Worm (Caenorhabditis elegans) whole organism, midembryonic: ENCODE measurements around the gene air-1.

Source experiments
- T22C8.4 ChIP-seq: fragments of 200-800 bp; sonication (Bioruptor generic); IDR thresholded peaks from 2 replicates; pipeline ENCODE4 v1.3.6; 2022; ENCODE audit warnings: missing genetic modification characterization, missing compliant biosample characterization
- cog-1 ChIP-seq: sonication (generic microtip); optimal IDR thresholded peaks from 2 replicates; lab custom pipeline; 2016; ENCODE audit warnings: missing genetic modification characterization, missing compliant biosample characterization
- flt-1 ChIP-seq: fragments of 200-800 bp; sonication (Bioruptor generic); IDR thresholded peaks from 2 replicates; pipeline ENCODE4 v1.3.6; 2022; ENCODE audit warnings: missing genetic modification characterization, missing compliant biosample characterization
- klf-2 ChIP-seq: fragments of 200-800 bp; sonication (Bioruptor generic); conservative IDR thresholded peaks from 2 replicates; pipeline ENCODE4 v1.3.6; 2022; ENCODE audit warnings: missing genetic modification reagents, missing genetic modification characterization, missing compliant biosample characterization
- med-1 ChIP-seq: sonication (generic microtip); optimal IDR thresholded peaks from 2 replicates; lab custom pipeline; 2017; ENCODE audit warnings: missing genetic modification characterization, mild to moderate bottlenecking, missing compliant biosample characterization, antibody characterized with exemption, missing genetic modification reagents; ENCODE audit not compliant: insufficient read depth
- ref-1 ChIP-seq: fragments of 200-800 bp; sonication (Bioruptor generic); conservative IDR thresholded peaks from 2 replicates; pipeline ENCODE4 v1.3.6; 2022; ENCODE audit warnings: missing genetic modification reagents, missing genetic modification characterization, missing compliant biosample characterization
- tab-1 ChIP-seq: fragments of 200-800 bp; sonication (Bioruptor generic); IDR thresholded peaks from 2 replicates; pipeline ENCODE4 v1.3.6; 2022; ENCODE audit warnings: missing genetic modification characterization, missing compliant biosample characterization
- ztf-23 ChIP-seq: fragments of 200-800 bp; sonication (Bioruptor generic); IDR thresholded peaks from 2 replicates; pipeline ENCODE4 v1.3.6; 2022; ENCODE audit warnings: missing genetic modification reagents, missing genetic modification characterization, missing compliant biosample characterization
- ztf-29 ChIP-seq: fragments of 200-800 bp; sonication (Bioruptor generic); IDR thresholded peaks from 2 replicates; pipeline ENCODE4 v1.3.6; 2022; ENCODE audit warnings: missing genetic modification reagents, missing genetic modification characterization, missing compliant biosample characterization

air-1 gene

ce11 chrV:8221083-8221538, at the start of gene air-1, which contains the start of gene cogc-6:
Gene air-1, plus strand, starts transcription at chrV:8221488.
Gene cogc-6, minus strand, starts transcription at chrV:8221316.
- TF ChIP-seq ref-1 (GFP tag; lab: Robert Waterston, UW), result no peak
- TF ChIP-seq ztf-23, result no peak
- no peak for TF ChIP-seq ztf-29 (GFP tag; lab: Robert Waterston, UW)
- no peak for TF ChIP-seq tab-1 (GFP tag; lab: Robert Waterston, UW)
- TF ChIP-seq klf-2 (GFP tag; lab: Robert Waterston, UW), result no peak
- no peak for TF ChIP-seq flt-1
- TF ChIP-seq T22C8.4, result no peak
- no peak for TF ChIP-seq cog-1 (tag; lab: Kevin White, UChicago)
- no peak for TF ChIP-seq med-1 (GFP tag; lab: Kevin White, UChicago)

ce11 chrV:8171688-8172087, 49.6 kb upstream of the air-1 start:
- TF ChIP-seq ref-1 (GFP tag; lab: Robert Waterston, UW), result no peak
- no peak for TF ChIP-seq klf-2 (GFP tag; lab: Robert Waterston, UW)
- TF ChIP-seq med-1 (GFP tag; lab: Kevin White, UChicago), result no peak
- TF ChIP-seq tab-1 (GFP tag; lab: Robert Waterston, UW), result no peak
- TF ChIP-seq T22C8.4, result no peak
- no peak for TF ChIP-seq cog-1 (tag; lab: Kevin White, UChicago)
- no peak for TF ChIP-seq flt-1
- no peak for TF ChIP-seq ztf-23
- TF ChIP-seq ztf-29 (GFP tag; lab: Robert Waterston, UW), result no peak

DNA sequence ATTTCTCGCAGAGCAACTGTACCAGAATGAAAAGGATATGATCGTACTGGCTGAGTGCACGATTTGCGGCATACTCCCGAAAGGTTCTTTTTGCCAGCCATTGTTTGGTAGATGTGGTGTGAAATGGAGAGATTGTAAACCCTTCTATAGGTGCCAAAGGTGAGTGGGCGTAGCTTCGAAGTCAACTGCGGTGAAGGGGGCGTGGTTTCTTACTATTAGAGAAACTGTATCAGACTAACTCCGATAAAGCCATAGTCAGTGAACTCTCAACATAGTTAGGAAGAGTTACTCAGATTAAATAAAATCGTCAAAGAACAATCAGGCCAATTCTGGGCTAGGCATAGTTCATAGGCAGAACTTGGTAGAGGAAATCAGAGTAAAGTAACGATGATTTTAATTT, 43.9 kb upstream of the air-1 start, which contains the start of gene F20D6.9:
TSS of gene F20D6.9 (minus strand) at position 101 of the 400 bp plus-strand sequence.
- no peak for TF ChIP-seq ztf-23
- no peak for TF ChIP-seq med-1 (GFP tag; lab: Kevin White, UChicago)
- no peak for TF ChIP-seq T22C8.4
- TF ChIP-seq ref-1 (GFP tag; lab: Robert Waterston, UW), result no peak
- TF ChIP-seq flt-1, result no peak
- TF ChIP-seq cog-1 (tag; lab: Kevin White, UChicago), result no peak
- TF ChIP-seq klf-2 (GFP tag; lab: Robert Waterston, UW), result no peak
- TF ChIP-seq ztf-29 (GFP tag; lab: Robert Waterston, UW), result no peak
- no peak for TF ChIP-seq tab-1 (GFP tag; lab: Robert Waterston, UW)

- TF ChIP-seq ref-1 (GFP tag; lab: Robert Waterston, UW) (no peak), med-1 (GFP tag; lab: Kevin White, UChicago) (no peak), ztf-23 (no peak), flt-1 (no peak), cog-1 (tag; lab: Kevin White, UChicago) (no peak), klf-2 (GFP tag; lab: Robert Waterston, UW) (no peak), ztf-29 (GFP tag; lab: Robert Waterston, UW) (no peak), T22C8.4 (no peak), tab-1 (GFP tag; lab: Robert Waterston, UW) (no peak)
These were observed 43.0 kb upstream of the air-1 start for ce11 chrV:8178279-8178678.

DNA sequence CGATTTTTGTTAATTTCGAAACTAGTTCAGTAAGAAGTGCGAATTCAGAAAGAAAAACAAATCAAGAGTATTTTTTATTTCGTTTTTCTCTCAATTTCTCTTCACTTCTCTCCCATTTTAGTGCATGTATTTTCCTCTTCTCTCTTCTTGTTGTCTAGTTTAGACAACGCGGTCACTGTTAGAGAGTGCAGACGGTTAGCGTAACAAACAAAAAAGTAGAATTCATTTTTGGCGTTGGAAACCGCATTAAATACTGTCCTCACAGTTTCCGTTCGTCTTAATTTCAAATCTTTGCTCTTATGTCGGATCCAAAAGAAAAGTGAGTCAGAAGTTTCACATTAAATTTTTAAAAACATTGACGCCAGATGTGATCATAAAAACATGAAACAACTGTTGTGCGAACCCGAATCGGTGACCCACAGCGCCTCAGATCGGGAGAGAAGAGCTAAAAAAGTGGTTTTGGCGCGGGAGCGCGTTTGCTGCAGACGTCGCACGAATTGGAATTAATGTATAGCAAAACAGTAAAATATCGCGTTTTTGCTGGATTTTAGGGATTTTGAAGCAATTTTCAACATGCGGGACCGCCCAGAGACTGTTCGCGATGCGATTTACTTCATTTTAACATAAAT, 42.3 kb upstream of the air-1 start, which contains the start of gene srp-7:
TSS of gene srp-7 (plus strand) at position 213 of the 629 bp plus-strand sequence.
- TF ChIP-seq med-1 (GFP tag; lab: Kevin White, UChicago), result no peak
- no peak for TF ChIP-seq ztf-29 (GFP tag; lab: Robert Waterston, UW)
- TF ChIP-seq ztf-23, result no peak
- TF ChIP-seq T22C8.4, result no peak
- TF ChIP-seq ref-1 (GFP tag; lab: Robert Waterston, UW), result no peak
- no peak for TF ChIP-seq tab-1 (GFP tag; lab: Robert Waterston, UW)
- TF ChIP-seq cog-1 (tag; lab: Kevin White, UChicago), result no peak
- TF ChIP-seq klf-2 (GFP tag; lab: Robert Waterston, UW), result no peak
- TF ChIP-seq flt-1, result no peak

DNA sequence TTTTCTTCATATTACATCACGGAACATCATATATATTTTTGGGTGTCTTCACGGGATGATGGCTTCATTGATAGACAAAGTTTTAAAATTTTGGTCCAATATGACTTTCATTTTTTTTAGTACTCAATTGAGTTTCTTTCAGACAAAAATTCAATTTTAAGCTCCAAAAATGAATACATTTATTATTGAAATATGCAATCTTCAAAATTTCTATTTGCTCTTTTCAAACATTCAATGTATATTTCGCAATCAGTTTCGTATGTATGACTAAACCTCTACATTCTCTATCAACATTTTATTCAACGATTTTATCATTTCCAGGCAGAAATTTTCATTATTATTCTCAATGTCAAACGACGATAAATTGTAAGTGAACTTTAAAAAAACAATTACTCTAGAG, 37.9 kb upstream of the air-1 start, which contains the start of gene srp-8:
TSS of gene srp-8 (plus strand) at position 301 of the 400 bp plus-strand sequence.
- TF ChIP-seq ztf-29 (GFP tag; lab: Robert Waterston, UW) (no peak), ref-1 (GFP tag; lab: Robert Waterston, UW) (no peak), tab-1 (GFP tag; lab: Robert Waterston, UW) (no peak), med-1 (GFP tag; lab: Kevin White, UChicago) (no peak), klf-2 (GFP tag; lab: Robert Waterston, UW) (no peak), flt-1 (no peak), cog-1 (tag; lab: Kevin White, UChicago) (no peak), T22C8.4 (no peak), ztf-23 (no peak)

DNA sequence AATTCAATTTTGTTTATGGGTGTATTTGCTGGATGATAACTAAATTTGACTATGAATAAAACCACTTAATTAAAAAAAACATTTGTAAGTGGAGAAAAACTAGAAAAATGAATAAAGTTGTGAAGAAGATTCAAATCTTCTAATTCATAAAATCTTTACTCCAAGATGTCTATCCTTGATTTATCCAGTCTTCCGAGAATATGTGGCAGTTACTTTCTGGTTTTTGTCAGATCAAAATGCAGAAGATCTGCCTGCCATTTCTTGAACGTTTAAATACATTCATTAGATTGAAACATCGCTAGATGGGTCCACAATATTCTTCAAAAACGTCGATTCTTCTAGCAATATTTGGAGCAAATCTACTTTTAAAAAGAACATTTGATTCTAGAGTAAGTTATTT, 35.6 kb upstream of the air-1 start, which contains the start of gene F20D6.2:
TSS of gene F20D6.2 (plus strand) at position 301 of the 400 bp plus-strand sequence.
- TF ChIP-seq med-1 (GFP tag; lab: Kevin White, UChicago), result no peak
- no peak for TF ChIP-seq ref-1 (GFP tag; lab: Robert Waterston, UW)

ce11 chrV:8188421-8188820, 32.9 kb upstream of the air-1 start, which contains the start of gene F20D6.15:
Gene F20D6.15, minus strand, starts transcription at chrV:8188467.
- no peak for TF ChIP-seq tab-1 (GFP tag; lab: Robert Waterston, UW)
- TF ChIP-seq flt-1, result no peak
- no peak for TF ChIP-seq cog-1 (tag; lab: Kevin White, UChicago)
- TF ChIP-seq T22C8.4, result no peak
- TF ChIP-seq ref-1 (GFP tag; lab: Robert Waterston, UW), result no peak
- TF ChIP-seq med-1 (GFP tag; lab: Kevin White, UChicago), result no peak
- no peak for TF ChIP-seq ztf-29 (GFP tag; lab: Robert Waterston, UW)
- no peak for TF ChIP-seq klf-2 (GFP tag; lab: Robert Waterston, UW)
- TF ChIP-seq ztf-23, result no peak

- TF ChIP-seq ztf-29 (GFP tag; lab: Robert Waterston, UW), result no peak
- TF ChIP-seq flt-1, result no peak
- TF ChIP-seq T22C8.4, result no peak
- no peak for TF ChIP-seq ztf-23
- TF ChIP-seq med-1 (GFP tag; lab: Kevin White, UChicago), result no peak
- TF ChIP-seq cog-1 (tag; lab: Kevin White, UChicago), result no peak
- no peak for TF ChIP-seq ref-1 (GFP tag; lab: Robert Waterston, UW)
- TF ChIP-seq tab-1 (GFP tag; lab: Robert Waterston, UW), result no peak
- no peak for TF ChIP-seq klf-2 (GFP tag; lab: Robert Waterston, UW)
These were observed 31.3 kb upstream of the air-1 start, which contains the start of gene F20D6.12 for ce11 chrV:8190016-8190415. Gene F20D6.12, minus strand, starts transcription at chrV:8190116.
